Worm (Caenorhabditis elegans) whole organism, L4/young adult: Measurements from ENCODE around the gene C50F7.9.

Experiments used
- W03F9.2 ChIP-seq: fragments of 150-350 bp; optimal IDR thresholded peaks from 2 replicates; lab custom pipeline; 2014; ENCODE audit warnings: missing biosample characterization, missing genetic modification characterization
- him-1 ChIP-seq: sonication (generic microtip); optimal IDR thresholded peaks from 2 replicates; lab custom pipeline; 2016; ENCODE audit warnings: missing genotype, missing genetic modification reagents, missing genetic modification characterization, missing compliant biosample characterization

ce11 chrIV:7763748-7764147 is 31.9 kb upstream of the C50F7.9 start, which contains the start of the genes C46A5.6 and C46A5.1:
- TF ChIP-seq him-1 (tag; lab: Kevin White, UChicago) (no peak), W03F9.2 (no peak)
